Worm (Caenorhabditis elegans) whole organism, young adult: ENCODE measurements around the gene tag-196.

Experiments used
- F37B4.10 ChIP-seq: fragments of 200-800 bp; sonication (Bioruptor generic); IDR thresholded peaks from 2 replicates; pipeline ENCODE4 v1.3.6; 2022; ENCODE audit warnings: missing genetic modification characterization, missing compliant biosample characterization
- F49E8.2 ChIP-seq: sonication (generic microtip); optimal IDR thresholded peaks from 3 replicates; lab custom pipeline; 2017; ENCODE audit warnings: missing genetic modification characterization, mild to moderate bottlenecking, missing compliant biosample characterization, antibody characterized with exemption, moderate library complexity; ENCODE audit not compliant: insufficient read depth
- ama-1 ChIP-seq, 3 experiments: fragments of 150-350 bp in 1 of 3; sonication (generic microtip) in 2 of 3; optimal IDR thresholded peaks; 2 replicates each; lab custom pipeline; 2014 to 2018; ENCODE audit warnings: missing biosample characterization in 2 of 3, missing genetic modification characterization in 2 of 3, missing genetic modification reagents in 2 of 3
- aptf-3 ChIP-seq: fragments of 200-800 bp; sonication (Bioruptor generic); IDR thresholded peaks from 2 replicates; pipeline ENCODE4 v1.3.6; 2022; ENCODE audit warnings: missing genetic modification characterization, missing compliant biosample characterization
- athp-1 ChIP-seq: sonication (generic microtip); optimal IDR thresholded peaks from 2 replicates; lab custom pipeline; 2017; ENCODE audit warnings: mild to moderate bottlenecking, missing genetic modification characterization, missing compliant biosample characterization
- ceh-91 ChIP-seq: fragments of 200-800 bp; sonication (Bioruptor generic); IDR thresholded peaks from 2 replicates; pipeline ENCODE4 v1.3.6; 2022; ENCODE audit warnings: missing genetic modification reagents, missing genetic modification characterization, missing compliant biosample characterization
- ets-4 ChIP-seq: fragments of 200-800 bp; sonication (Bioruptor generic); optimal IDR thresholded peaks from 2 replicates; lab custom pipeline; 2018; ENCODE audit warnings: mild to moderate bottlenecking, missing genetic modification characterization, missing compliant biosample characterization
- hsf-1 ChIP-seq: fragments of 200-800 bp; sonication (Bioruptor generic); IDR thresholded peaks from 2 replicates; pipeline ENCODE4 v1.3.6; 2022; ENCODE audit warnings: missing genetic modification reagents, missing genetic modification characterization, missing compliant biosample characterization
- lsy-27 ChIP-seq: sonication (generic microtip); optimal IDR thresholded peaks from 2 replicates; lab custom pipeline; 2017; ENCODE audit warnings: missing genetic modification characterization, mild to moderate bottlenecking, missing compliant biosample characterization, antibody characterized with exemption, missing genotype, borderline replicate concordance; ENCODE audit not compliant: insufficient read depth
- madf-6 ChIP-seq: fragments of 200-800 bp; sonication (Bioruptor generic); IDR thresholded peaks from 2 replicates; pipeline ENCODE4 v1.3.6; 2022; ENCODE audit warnings: missing genetic modification reagents, missing genetic modification characterization, missing compliant biosample characterization
- nfya-1 ChIP-seq: sonication (generic microtip); optimal IDR thresholded peaks from 2 replicates; lab custom pipeline; 2017; ENCODE audit warnings: antibody characterized with exemption, missing compliant biosample characterization, missing genetic modification characterization, borderline replicate concordance; ENCODE audit not compliant: insufficient read depth
- snpc-4 ChIP-seq, 5 experiments: fragments of 150-350 bp in 1 of 5; sonication (generic microtip) in 4 of 5; optimal IDR thresholded peaks; 2 replicates each; lab custom pipeline; 2014 to 2018; ENCODE audit warnings: missing genetic modification characterization in 5 of 5, missing biosample characterization in 3 of 5, antibody characterized with exemption in 2 of 5, mild to moderate bottlenecking in 2 of 5, missing compliant biosample characterization in 2 of 5, missing genotype in 2 of 5, moderate library complexity in 2 of 5, missing genetic modification reagents in 1 of 5
- unc-130 ChIP-seq: sonication (generic microtip); optimal IDR thresholded peaks from 2 replicates; lab custom pipeline; 2016; ENCODE audit warnings: missing genetic modification reagents, missing genetic modification characterization, missing compliant biosample characterization
- ztf-6 ChIP-seq: fragments of 200-800 bp; sonication (Bioruptor generic); IDR thresholded peaks from 2 replicates; pipeline ENCODE4 v1.3.6; 2022; ENCODE audit warnings: missing genetic modification reagents, missing genetic modification characterization, missing compliant biosample characterization

ce11 chrV:8606099-8606696 lies 11.5 kb downstream of the tag-196 start, which contains the start of gene vps-60:
- TF ChIP-seq madf-6 (GFP tag; lab: Robert Waterston, UW) (peak; percentile 85), lsy-27 (tag; lab: Kevin White, UChicago) (no peak), F49E8.2 (tag; lab: Kevin White, UChicago) (peak; percentile 61), ets-4 (GFP tag; lab: Kevin White, UChicago) (no peak), F37B4.10 (no peak), aptf-3 (GFP tag; lab: Robert Waterston, UW) (no peak), unc-130 (GFP tag; lab: Kevin White, UChicago) (peak; percentile 14), nfya-1 (no peak), ceh-91 (GFP tag; lab: Robert Waterston, UW) (peak; percentile 75), ztf-6 (GFP tag; lab: Robert Waterston, UW) (no peak), hsf-1 (GFP tag; lab: Robert Waterston, UW) (no peak), snpc-4 (GFP tag; optimal IDR thresholded peaks at IDR 0.05; lab: Kevin White, UChicago) (peak; percentile 49), snpc-4 (tag; optimal IDR thresholded peaks at IDR 0.05; lab: Kevin White, UChicago) (peak; percentile 69 to 80 (median 76)), ama-1 (optimal IDR thresholded peaks at IDR 0.05; lab: Kevin White, UChicago) (no peak), ama-1 (GFP tag; optimal IDR thresholded peaks at IDR 0.05; lab: Kevin White, UChicago) (peak in 1 of 2 experiments; percentile 11), athp-1 (peak; percentile 81)
